Worm (Caenorhabditis elegans) whole organism, L1 larva: ENCODE results near the gene ZK632.2.

Source experiments
- C04F5.9 ChIP-seq: sonication (generic microtip); optimal IDR thresholded peaks from 2 replicates; lab custom pipeline; 2016; ENCODE audit warnings: missing genetic modification characterization, missing compliant biosample characterization
- C16A3.4 ChIP-seq: fragments of 150-350 bp; optimal IDR thresholded peaks from 2 replicates; lab custom pipeline; 2014; ENCODE audit warnings: missing biosample characterization, missing genetic modification characterization
- C34B4.2 ChIP-seq: sonication (generic microtip); optimal IDR thresholded peaks from 2 replicates; lab custom pipeline; 2017; ENCODE audit warnings: mild to moderate bottlenecking, missing genetic modification characterization, missing compliant biosample characterization
- F16B12.6 ChIP-seq: fragments of 150-350 bp; optimal IDR thresholded peaks from 2 replicates; lab custom pipeline; 2014; ENCODE audit warnings: missing biosample characterization, missing genetic modification characterization
- ama-1 ChIP-seq: fragments of 150-350 bp; optimal IDR thresholded peaks from 2 replicates; lab custom pipeline; 2014
- blmp-1 ChIP-seq: fragments of 150-350 bp; optimal IDR thresholded peaks from 2 replicates; lab custom pipeline; 2014; ENCODE audit warnings: missing biosample characterization, missing genetic modification characterization
- ceh-8 ChIP-seq: fragments of 200-800 bp; sonication (Bioruptor generic); optimal IDR thresholded peaks from 2 replicates; lab custom pipeline; 2018; ENCODE audit warnings: mild to moderate bottlenecking, missing genetic modification characterization, moderate library complexity, missing compliant biosample characterization
- ceh-82 ChIP-seq, 3 experiments: fragments of 150-350 bp in 1 of 3; sonication (generic microtip) in 2 of 3; optimal IDR thresholded peaks; 2 replicates each; lab custom pipeline; 2014 to 2017; ENCODE audit warnings: missing biosample characterization in 3 of 3, missing genetic modification characterization in 3 of 3
- dpl-1 ChIP-seq, 3 experiments: fragments of 150-350 bp in 2 of 3; sonication (generic microtip) in 1 of 3; optimal IDR thresholded peaks; 2 replicates each; lab custom pipeline; 2014 to 2017; ENCODE audit warnings: missing biosample characterization in 3 of 3, missing genetic modification characterization in 3 of 3, missing genetic modification reagents in 3 of 3
- efl-1 ChIP-seq, 4 experiments: fragments of 150-350 bp; optimal IDR thresholded peaks in 3 of 4; peaks in 1 of 4; 1 replicate in 1 of 4; 2 replicates in 3 of 4; lab custom pipeline; 2014; ENCODE audit warnings: missing biosample characterization in 2 of 4, missing genetic modification characterization in 2 of 4, missing genetic modification reagents in 2 of 4
- efl-3 ChIP-seq: fragments of 200-800 bp; sonication (Bioruptor generic); optimal IDR thresholded peaks from 2 replicates; lab custom pipeline; 2018; ENCODE audit warnings: mild to moderate bottlenecking, missing genetic modification characterization, missing compliant biosample characterization
- elt-3 ChIP-seq, 6 experiments: fragments of 150-350 bp in 1 of 6; sonication (generic microtip); optimal IDR thresholded peaks; 2 replicates each; lab custom pipeline; 2017 to 2018; ENCODE audit warnings: missing biosample characterization in 6 of 6, missing genetic modification characterization in 6 of 6, inconsistent platforms in 1 of 6
- ets-5 ChIP-seq: fragments of 200-800 bp; sonication (Bioruptor generic); IDR thresholded peaks from 2 replicates; pipeline ENCODE4 v1.3.6; 2022; ENCODE audit warnings: missing genetic modification characterization, missing compliant biosample characterization
- fkh-8 ChIP-seq: sonication (generic microtip); optimal IDR thresholded peaks from 2 replicates; lab custom pipeline; 2016; ENCODE audit warnings: mild to moderate bottlenecking, missing genetic modification characterization, missing compliant biosample characterization
- isw-1 ChIP-seq: fragments of 200-800 bp; sonication (Bioruptor generic); IDR thresholded peaks from 2 replicates; pipeline ENCODE4 v1.3.6; 2022; ENCODE audit warnings: missing genetic modification characterization, missing compliant biosample characterization
- jun-1 ChIP-seq: fragments of 150-350 bp; optimal IDR thresholded peaks from 2 replicates; lab custom pipeline; 2014; ENCODE audit warnings: missing biosample characterization, missing genetic modification reagents, missing genetic modification characterization
- lin-13 ChIP-seq: fragments of 150-350 bp; optimal IDR thresholded peaks from 2 replicates; lab custom pipeline; 2014; ENCODE audit warnings: missing biosample characterization, missing genetic modification reagents, missing genetic modification characterization
- lin-14 ChIP-seq: fragments of 200-800 bp; sonication (Bioruptor generic); optimal IDR thresholded peaks from 2 replicates; lab custom pipeline; 2018; ENCODE audit warnings: mild to moderate bottlenecking, missing genetic modification characterization, moderate library complexity, missing compliant biosample characterization
- lin-15B ChIP-seq: fragments of 150-350 bp; sonication (generic microtip); optimal IDR thresholded peaks from 3 replicates; lab custom pipeline; 2014; ENCODE audit warnings: missing biosample characterization, missing genetic modification characterization
- lin-35 ChIP-seq, 2 experiments: fragments of 150-350 bp; optimal IDR thresholded peaks; 2 replicates each; lab custom pipeline; 2014; ENCODE audit warnings: missing biosample characterization in 2 of 2, missing genetic modification characterization in 2 of 2, missing genetic modification reagents in 2 of 2
- lin-39 ChIP-seq: fragments of 150-350 bp; optimal IDR thresholded peaks from 2 replicates; lab custom pipeline; 2014; ENCODE audit warnings: missing biosample characterization, missing genetic modification reagents, missing genetic modification characterization
- lsy-2 ChIP-seq, 2 experiments: fragments of 150-350 bp; optimal IDR thresholded peaks; 2 replicates each; lab custom pipeline; 2014; ENCODE audit warnings: missing biosample characterization in 2 of 2, missing genetic modification characterization in 2 of 2
- mdl-1 ChIP-seq, 2 experiments: fragments of 150-350 bp; optimal IDR thresholded peaks; 2 replicates each; lab custom pipeline; 2014 to 2017; ENCODE audit warnings: missing biosample characterization in 2 of 2, missing genetic modification characterization in 2 of 2, inconsistent platforms in 1 of 2
- mep-1 ChIP-seq: fragments of 150-350 bp; optimal IDR thresholded peaks from 2 replicates; lab custom pipeline; 2014; ENCODE audit warnings: missing biosample characterization, missing genetic modification characterization
- nhr-12 ChIP-seq: sonication (generic microtip); optimal IDR thresholded peaks from 2 replicates; lab custom pipeline; 2017; ENCODE audit warnings: missing biosample characterization, missing genetic modification characterization
- nhr-19 ChIP-seq: fragments of 200-800 bp; sonication (Bioruptor generic); conservative IDR thresholded peaks from 2 replicates; pipeline ENCODE4 v1.3.6; 2022; ENCODE audit warnings: missing genetic modification characterization, missing compliant biosample characterization
- nhr-28 ChIP-seq: fragments of 150-350 bp; optimal IDR thresholded peaks from 2 replicates; lab custom pipeline; 2014; ENCODE audit warnings: missing biosample characterization, missing genetic modification characterization
- nhr-47 ChIP-seq: sonication (generic microtip); optimal IDR thresholded peaks from 2 replicates; lab custom pipeline; 2016; ENCODE audit warnings: mild to moderate bottlenecking, missing genetic modification characterization, moderate library complexity, missing compliant biosample characterization
- nhr-71 ChIP-seq: sonication (generic microtip); optimal IDR thresholded peaks from 2 replicates; lab custom pipeline; 2016; ENCODE audit warnings: mild to moderate bottlenecking, missing genetic modification characterization, moderate library complexity, missing compliant biosample characterization
- nhr-77 ChIP-seq: fragments of 150-350 bp; optimal IDR thresholded peaks from 2 replicates; lab custom pipeline; 2014; ENCODE audit warnings: missing biosample characterization, missing genetic modification characterization
- nhr-85 ChIP-seq: sonication (generic microtip); peaks from one replicate; lab custom pipeline; 2016; ENCODE audit warnings: missing genetic modification characterization, inconsistent platforms, missing compliant biosample characterization
- rnt-1 ChIP-seq: sonication (generic microtip); optimal IDR thresholded peaks from 2 replicates; lab custom pipeline; 2016; ENCODE audit warnings: mild to moderate bottlenecking, missing genetic modification characterization, moderate library complexity, missing compliant biosample characterization
- skn-1 ChIP-seq: fragments of 150-350 bp; optimal IDR thresholded peaks from 2 replicates; lab custom pipeline; 2014; ENCODE audit warnings: missing biosample characterization, missing genetic modification characterization
- snu-23 ChIP-seq: sonication (generic microtip); optimal IDR thresholded peaks from 2 replicates; lab custom pipeline; 2016; ENCODE audit warnings: missing genetic modification characterization, missing compliant biosample characterization
- sptf-1 ChIP-seq: fragments of 150-350 bp; optimal IDR thresholded peaks from 2 replicates; lab custom pipeline; 2014; ENCODE audit warnings: missing biosample characterization, missing genetic modification characterization
- swsn-7 ChIP-seq: sonication (generic microtip); optimal IDR thresholded peaks from 2 replicates; lab custom pipeline; 2016; ENCODE audit warnings: missing genetic modification characterization, missing compliant biosample characterization
- tbx-2 ChIP-seq: sonication (generic microtip); optimal IDR thresholded peaks from 2 replicates; lab custom pipeline; 2016; ENCODE audit warnings: missing genetic modification characterization, missing compliant biosample characterization
- unc-130 ChIP-seq: fragments of 150-350 bp; optimal IDR thresholded peaks from 2 replicates; lab custom pipeline; 2017; ENCODE audit warnings: missing biosample characterization, missing genetic modification characterization, inconsistent platforms
- unc-62 ChIP-seq: fragments of 150-350 bp; optimal IDR thresholded peaks from 2 replicates; lab custom pipeline; 2014; ENCODE audit warnings: missing biosample characterization, missing genetic modification reagents, missing genetic modification characterization
- zag-1 ChIP-seq: fragments of 150-350 bp; optimal IDR thresholded peaks from 2 replicates; lab custom pipeline; 2014; ENCODE audit warnings: missing biosample characterization, missing genetic modification characterization
- zip-4 ChIP-seq: fragments of 200-800 bp; sonication (Bioruptor generic); optimal IDR thresholded peaks from 2 replicates; lab custom pipeline; 2018; ENCODE audit warnings: mild to moderate bottlenecking, missing genetic modification characterization, moderate library complexity, missing compliant biosample characterization

The ZK632.2 gene

DNA sequence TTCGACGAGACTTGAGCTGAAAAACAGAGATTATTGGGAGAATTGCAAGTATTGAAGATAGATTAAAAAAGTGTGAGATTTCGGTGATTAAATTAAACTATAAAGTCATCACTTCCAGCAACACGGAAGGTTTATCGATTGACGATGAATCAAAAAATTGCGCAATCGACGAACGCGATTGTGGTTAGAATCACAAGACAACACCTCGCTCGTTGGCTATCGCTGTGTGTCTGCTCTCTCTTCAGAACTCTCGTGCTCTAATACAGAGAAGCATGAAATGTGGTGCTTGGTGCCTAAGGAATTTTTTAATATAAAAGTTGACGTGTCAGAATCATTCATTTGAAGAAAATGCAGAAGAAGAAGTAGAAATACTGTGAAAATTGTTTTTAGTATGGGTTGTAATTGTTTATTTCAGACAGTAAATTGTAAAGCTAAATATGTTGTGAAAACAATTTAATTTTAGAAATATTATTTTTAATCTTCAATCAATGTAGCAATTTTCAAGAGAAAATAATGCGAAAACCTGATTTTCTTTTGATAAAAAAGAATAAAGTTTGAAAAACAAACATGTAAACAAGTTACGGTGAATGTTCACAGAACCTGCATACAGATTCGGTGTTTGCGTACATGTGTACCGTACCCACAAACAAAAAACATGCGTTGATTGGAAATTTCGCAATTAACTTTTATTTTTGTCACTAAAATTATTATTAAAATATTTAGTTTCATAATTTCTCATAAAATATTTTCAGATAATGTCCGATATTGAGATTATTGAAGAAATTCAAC is 28.4 kb downstream of the ZK632.2 start, which contains the start of the genes ZK632.10 and ZK632.11:
Gene ZK632.10, minus strand, starts transcription at position 560 of the 789 bp plus-strand sequence.
Gene ZK632.11, plus strand, starts transcription at position 753 of the 789 bp plus-strand sequence.
- no peak for TF ChIP-seq ceh-8 (GFP tag; lab: Kevin White, UChicago)
- TF ChIP-seq zag-1 (tag; lab: Kevin White, UChicago), result no peak
- peak; percentile 55 for TF ChIP-seq C16A3.4 (tag; lab: Kevin White, UChicago)
- TF ChIP-seq rnt-1 (tag; lab: Kevin White, UChicago), result peak; percentile 55
- peak; percentile 87 for TF ChIP-seq F16B12.6 (tag; lab: Kevin White, UChicago)
- peak; percentile 70 for TF ChIP-seq blmp-1 (tag; lab: Kevin White, UChicago)
- peak; percentile 47 to 48 for TF ChIP-seq efl-1 (optimal IDR thresholded peaks at IDR 0.05; lab: Kevin White, UChicago)
- TF ChIP-seq efl-1 (GFP tag; optimal IDR thresholded peaks at IDR 0.05 in 1 of 2; lab: Kevin White, UChicago), result peak in 1 of 2 experiments; percentile 59
- TF ChIP-seq dpl-1 (GFP tag; optimal IDR thresholded peaks at IDR 0.05; lab: Kevin White, UChicago), result peak; percentile 26 to 76 (median 44)
- TF ChIP-seq nhr-28 (tag; lab: Kevin White, UChicago), result no peak
- TF ChIP-seq lin-39 (tag; lab: Kevin White, UChicago), result no peak
- TF ChIP-seq nhr-77 (tag; lab: Kevin White, UChicago), result peak; percentile 2
- TF ChIP-seq ama-1, result no peak
- peak; percentile 16; the same call in 1 of the 2 replicates for TF ChIP-seq isw-1
- peak; percentile 15 for TF ChIP-seq lin-15B (tag; lab: Kevin White, UChicago)
- peak in 1 of 6 experiments; percentile 29 for TF ChIP-seq elt-3 (tag; optimal IDR thresholded peaks at IDR 0.05; lab: Kevin White, UChicago)
- peak; percentile 10 for TF ChIP-seq tbx-2
- peak; percentile 97 to 99 for TF ChIP-seq lsy-2 (tag; optimal IDR thresholded peaks at IDR 0.05; lab: Kevin White, UChicago)
- TF ChIP-seq fkh-8, result peak; percentile 15
- no peak for TF ChIP-seq jun-1 (tag; lab: Kevin White, UChicago)
- TF ChIP-seq ets-5 (GFP tag; lab: Robert Waterston, UW), result no peak
- peak; percentile 46 for TF ChIP-seq nhr-47 (tag; lab: Kevin White, UChicago)
- peak; percentile 81 for TF ChIP-seq mep-1 (tag; lab: Kevin White, UChicago)
- peak; percentile 46 for TF ChIP-seq lin-14
- peak; percentile 47 for TF ChIP-seq lin-13 (GFP tag; lab: Kevin White, UChicago)
- peak; percentile 47 for TF ChIP-seq nhr-71
- TF ChIP-seq nhr-12 (tag; lab: Kevin White, UChicago), result no peak
- no peak for TF ChIP-seq zip-4 (GFP tag; lab: Kevin White, UChicago)
- no peak for TF ChIP-seq sptf-1 (tag; lab: Kevin White, UChicago)
- no peak for TF ChIP-seq C34B4.2
- TF ChIP-seq unc-130, result peak; percentile 42
- peak; percentile 3 for TF ChIP-seq C04F5.9
- peak; percentile 23; the same call in 1 of the 2 replicates for TF ChIP-seq nhr-19
- peak; percentile 53 for TF ChIP-seq nhr-85 (tag; lab: Kevin White, UChicago)
- peak in 1 of 2 experiments; percentile 47 for TF ChIP-seq mdl-1 (tag; optimal IDR thresholded peaks at IDR 0.05; lab: Kevin White, UChicago)
- peak; percentile 81 for TF ChIP-seq skn-1 (tag; lab: Kevin White, UChicago)
- TF ChIP-seq snu-23 (GFP tag; lab: Kevin White, UChicago), result peak; percentile 46
- TF ChIP-seq lin-35 (GFP tag; optimal IDR thresholded peaks at IDR 0.05; lab: Kevin White, UChicago), result peak; percentile 61 to 70
- TF ChIP-seq swsn-7, result peak; percentile 28
- peak in 1 of 3 experiments; percentile 51 for TF ChIP-seq ceh-82 (tag; optimal IDR thresholded peaks at IDR 0.05; lab: Kevin White, UChicago)

DNA sequence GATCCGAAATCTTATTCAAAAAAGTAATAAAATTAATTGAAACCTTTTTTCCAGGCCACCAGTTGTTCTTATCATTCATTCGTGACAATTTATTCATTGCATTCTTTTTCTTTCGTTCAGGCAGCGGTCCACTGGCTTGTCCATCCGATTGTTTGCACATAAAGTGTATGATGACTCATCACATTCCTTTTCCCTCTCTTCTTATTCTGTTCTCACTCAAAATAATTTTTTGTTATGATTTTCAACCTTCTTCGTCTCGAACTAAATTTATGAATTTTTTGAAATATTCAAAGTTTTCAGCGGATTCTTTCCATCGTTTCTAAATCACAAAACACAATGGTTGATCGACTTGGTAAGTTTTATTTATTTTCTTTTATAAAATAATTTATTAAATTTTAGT is 31.6 kb downstream of the ZK632.2 start, which contains the start of gene ZK632.12:
Gene ZK632.12, plus strand, starts transcription at position 301 of the 400 bp plus-strand sequence.
- TF ChIP-seq lin-39 (tag; lab: Kevin White, UChicago), result no peak
- no peak for TF ChIP-seq efl-3 (GFP tag; lab: Kevin White, UChicago)
- TF ChIP-seq swsn-7, result no peak
- TF ChIP-seq unc-62 (GFP tag; lab: Kevin White, UChicago), result no peak
- TF ChIP-seq jun-1 (tag; lab: Kevin White, UChicago), result no peak
- TF ChIP-seq nhr-28 (tag; lab: Kevin White, UChicago), result no peak
- no peak for TF ChIP-seq ets-5 (GFP tag; lab: Robert Waterston, UW)
- TF ChIP-seq nhr-47 (tag; lab: Kevin White, UChicago), result no peak
- TF ChIP-seq sptf-1 (tag; lab: Kevin White, UChicago), result no peak
- TF ChIP-seq lin-14, result no peak
- TF ChIP-seq, all 84 proteins: peak for 0
